Fruit fly (Drosophila melanogaster): Measurements from ENCODE around the gene obst-H.

dm6 chr3L:15516440-15516839 is 12.6 kb downstream of the obst-H start:
- TF ChIP-seq CG42726 (GFP tag; IDR thresholded peaks at IDR 0.05; ENCODE audit: partially characterized antibody) (no peak), kah (GFP tag; optimal IDR thresholded peaks at IDR 0.05) (no peak), CG2875 (GFP tag; optimal IDR thresholded peaks at IDR 0.05) (no peak), NC2β (GFP tag; optimal IDR thresholded peaks at IDR 0.05) (no peak), gro (GFP tag; optimal IDR thresholded peaks at IDR 0.05) (no peak), Sry-β (GFP tag; optimal IDR thresholded peaks at IDR 0.05) (no peak), chif (GFP tag; optimal IDR thresholded peaks at IDR 0.05) (no peak), lmd (GFP tag; IDR thresholded peaks at IDR 0.05) (no peak), her (GFP tag; optimal IDR thresholded peaks at IDR 0.05) (no peak), Bteb2 (GFP tag; optimal IDR thresholded peaks at IDR 0.05) (no peak), tll (GFP tag; optimal IDR thresholded peaks at IDR 0.05) (no peak), zf30C (GFP tag; optimal IDR thresholded peaks at IDR 0.05) (no peak)

All from whole organism, embryonic.